Fruit fly (Drosophila melanogaster) S2 (cell line): ENCODE results near the gene CG11964.

Source experiments
- CG8478 ChIP-seq: fragments of >200 bp; optimal IDR thresholded peaks from 2 replicates; lab custom pipeline; 2018
- CTCF ChIP-seq, 2 experiments: fragments of >200 bp; optimal IDR thresholded peaks; 2 replicates each; lab custom pipeline; 2018

dm6 chr3R:8921880-8922279 is 22.9 kb downstream of the CG11964 start:
- no peak for TF ChIP-seq CG8478
- TF ChIP-seq CTCF (optimal IDR thresholded peaks at IDR 0.05; lab: Kevin White, UChicago): no peak
